Worm (Caenorhabditis elegans) whole organism, late embryonic: ENCODE results near the gene gnrr-4.

Experiments
- C38D4.7 ChIP-seq: fragments of 200-800 bp; sonication (Bioruptor generic); optimal IDR thresholded peaks from 2 replicates; lab custom pipeline; 2018; ENCODE audit warnings: mild to moderate bottlenecking, missing genetic modification characterization, moderate library complexity, missing compliant biosample characterization
- Y22D7AL.16 ChIP-seq: sonication (generic microtip); optimal IDR thresholded peaks from 2 replicates; lab custom pipeline; 2016; ENCODE audit warnings: missing genetic modification characterization, missing compliant biosample characterization
- ama-1 ChIP-seq: fragments of 150-350 bp; optimal IDR thresholded peaks from 2 replicates; lab custom pipeline; 2014
- dmd-4 ChIP-seq: sonication (generic microtip); optimal IDR thresholded peaks from 2 replicates; lab custom pipeline; 2016; ENCODE audit warnings: borderline replicate concordance, missing genetic modification characterization, missing compliant biosample characterization
- eyg-1 ChIP-seq: sonication (generic microtip); optimal IDR thresholded peaks from 2 replicates; lab custom pipeline; 2016; ENCODE audit warnings: missing genotype, missing genetic modification characterization, missing compliant biosample characterization
- hlh-30 ChIP-seq: sonication (generic microtip); optimal IDR thresholded peaks from 2 replicates; lab custom pipeline; 2017; ENCODE audit warnings: antibody characterized with exemption, missing genetic modification characterization, missing compliant biosample characterization; ENCODE audit not compliant: insufficient read depth
- sdc-2 ChIP-seq: sonication (generic microtip); optimal IDR thresholded peaks from 2 replicates; lab custom pipeline; 2016; ENCODE audit warnings: missing genotype, missing genetic modification characterization, missing compliant biosample characterization
- sox-4 ChIP-seq: sonication (generic microtip); optimal IDR thresholded peaks from 2 replicates; lab custom pipeline; 2017; ENCODE audit warnings: mild to moderate bottlenecking, missing genetic modification characterization, inconsistent platforms, missing compliant biosample characterization

ce11 chrX:5715369-5715768 is 27.7 kb downstream of the gnrr-4 start:
- TF ChIP-seq dmd-4 (tag; lab: Kevin White, UChicago) (no peak), eyg-1 (tag; lab: Kevin White, UChicago) (no peak), C38D4.7 (GFP tag; lab: Kevin White, UChicago) (no peak), ama-1 (lab: Kevin White, UChicago) (no peak), hlh-30 (no peak), sox-4 (no peak), Y22D7AL.16 (tag; lab: Kevin White, UChicago) (no peak), sdc-2 (tag; lab: Kevin White, UChicago) (no peak)
